Worm (Caenorhabditis elegans) whole organism, early embryonic: ENCODE data around the gene sym-1.

Source experiments
- B0310.2 ChIP-seq: sonication (generic microtip); optimal IDR thresholded peaks from 2 replicates; lab custom pipeline; 2016; ENCODE audit warnings: mild to moderate bottlenecking, missing genetic modification characterization, missing compliant biosample characterization
- F13C5.2 ChIP-seq: sonication (generic microtip); optimal IDR thresholded peaks from 2 replicates; lab custom pipeline; 2017; ENCODE audit warnings: mild to moderate bottlenecking, missing genetic modification characterization, inconsistent platforms, missing compliant biosample characterization
- aly-1 ChIP-seq: sonication (generic microtip); optimal IDR thresholded peaks from 2 replicates; lab custom pipeline; 2016; ENCODE audit warnings: missing genetic modification characterization, missing compliant biosample characterization
- ama-1 ChIP-seq: fragments of 150-350 bp; optimal IDR thresholded peaks from 2 replicates; lab custom pipeline; 2014
- ceh-13 ChIP-seq: fragments of 200-800 bp; sonication (Bioruptor generic); optimal IDR thresholded peaks from 2 replicates; lab custom pipeline; 2018; ENCODE audit warnings: mild to moderate bottlenecking, missing genetic modification characterization, missing compliant biosample characterization
- ets-7 ChIP-seq: sonication (generic microtip); optimal IDR thresholded peaks from 2 replicates; lab custom pipeline; 2016; ENCODE audit warnings: missing genotype, missing genetic modification characterization, missing compliant biosample characterization
- flt-1 ChIP-seq: fragments of 200-800 bp; sonication (Bioruptor generic); IDR thresholded peaks from 2 replicates; pipeline ENCODE4 v1.3.6; 2022; ENCODE audit warnings: missing genetic modification characterization, missing compliant biosample characterization
- hmbx-1 ChIP-seq: sonication (generic microtip); optimal IDR thresholded peaks from 2 replicates; lab custom pipeline; 2016; ENCODE audit warnings: mild to moderate bottlenecking, missing genetic modification characterization, missing compliant biosample characterization
- scrt-1 ChIP-seq: fragments of 200-800 bp; sonication (Bioruptor generic); IDR thresholded peaks from 2 replicates; pipeline ENCODE4 v1.3.6; 2022; ENCODE audit warnings: missing genetic modification characterization, missing compliant biosample characterization
- sea-1 ChIP-seq: fragments of 200-800 bp; sonication (Bioruptor generic); conservative IDR thresholded peaks from 2 replicates; pipeline ENCODE4 v1.3.6; 2022; ENCODE audit warnings: missing genetic modification characterization, missing compliant biosample characterization
- tbx-11 ChIP-seq: fragments of 200-800 bp; sonication (Bioruptor generic); IDR thresholded peaks from 2 replicates; pipeline ENCODE4 v1.3.6; 2022; ENCODE audit warnings: missing genetic modification characterization, missing compliant biosample characterization
- tbx-37 ChIP-seq: fragments of 200-800 bp; sonication (Bioruptor generic); conservative IDR thresholded peaks from 2 replicates; pipeline ENCODE4 v1.3.6; 2022; ENCODE audit warnings: missing genetic modification reagents, missing genetic modification characterization, missing compliant biosample characterization
- tra-4 ChIP-seq: sonication (generic microtip); optimal IDR thresholded peaks from 2 replicates; lab custom pipeline; 2017; ENCODE audit warnings: missing genetic modification characterization, missing compliant biosample characterization

ce11 chrX:14563818-14564217, 17.6 kb upstream of the sym-1 start:
- TF ChIP-seq flt-1 (GFP tag; lab: Robert Waterston, UW) (no peak), ets-7 (tag; lab: Kevin White, UChicago) (no peak), hmbx-1 (tag; lab: Kevin White, UChicago) (no peak), ama-1 (lab: Kevin White, UChicago) (no peak), tbx-11 (no peak), B0310.2 (tag; lab: Kevin White, UChicago) (no peak), tbx-37 (GFP tag; lab: Robert Waterston, UW) (no peak), F13C5.2 (tag; lab: Kevin White, UChicago) (no peak), sea-1 (GFP tag; lab: Robert Waterston, UW) (no peak), aly-1 (tag; lab: Kevin White, UChicago) (no peak), tra-4 (tag; lab: Kevin White, UChicago) (no peak), scrt-1 (GFP tag; lab: Robert Waterston, UW) (no peak), ceh-13 (no peak)
